Worm (Caenorhabditis elegans): Measurements from ENCODE around the gene appg-1.
A peak's percentile ranks its signal among the peaks of the same experiment; 100 is the strongest.

Gene appg-1

DNA sequence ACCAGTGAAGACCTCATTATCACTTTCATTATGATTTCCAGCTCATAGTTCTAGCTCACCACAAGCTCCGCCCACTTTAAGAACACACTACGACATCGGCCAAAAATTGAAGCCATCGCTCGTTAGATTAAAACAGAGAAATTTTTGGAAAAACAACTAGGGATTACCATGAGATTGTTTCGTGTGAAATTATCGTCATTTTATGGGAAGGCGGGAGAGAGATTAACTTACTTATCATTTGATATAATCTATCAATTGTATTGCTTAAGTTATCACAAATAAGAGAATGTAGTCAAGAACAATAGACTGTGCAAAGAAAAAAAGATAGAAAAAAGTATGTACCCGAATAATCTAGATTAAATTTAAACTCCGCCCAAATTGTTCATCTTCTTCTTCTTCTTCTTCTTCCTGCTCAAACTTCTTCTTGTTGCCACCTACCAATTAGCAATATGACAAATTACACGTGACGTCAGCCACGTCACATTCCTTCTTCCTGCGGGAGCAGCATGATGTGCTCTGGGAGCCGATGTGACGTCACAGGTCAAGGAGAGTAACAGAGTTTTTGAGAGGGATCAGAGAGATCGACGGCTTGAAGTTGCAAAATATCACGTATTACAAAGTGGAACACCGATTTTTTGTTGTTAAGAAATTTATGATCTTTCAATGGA, 25.6 kb upstream of the appg-1 start, which contains the start of gene nep-26 (continued):
- peak; percentile 6 for TF ChIP-seq nhr-11 (tag; optimal IDR thresholded peaks at IDR 0.05)
- TF ChIP-seq ces-1 (GFP tag; optimal IDR thresholded peaks at IDR 0.05) = no peak
- TF ChIP-seq xbp-1 (tag; optimal IDR thresholded peaks at IDR 0.05) = peak; percentile 52
- peak; percentile 41 for TF ChIP-seq lir-3 (tag; optimal IDR thresholded peaks at IDR 0.05; ENCODE audit: poor library complexity)
- TF ChIP-seq unc-130 (tag; optimal IDR thresholded peaks at IDR 0.05) = peak; percentile 64
- no peak for TF ChIP-seq nhr-237 (tag; optimal IDR thresholded peaks at IDR 0.05)
- TF ChIP-seq snu-23 (GFP tag; optimal IDR thresholded peaks at IDR 0.05) = peak; percentile 51
- TF ChIP-seq efl-1 (optimal IDR thresholded peaks at IDR 0.05) = peak in 1 of 2 experiments; percentile 39
- no peak for TF ChIP-seq efl-1 (GFP tag; optimal IDR thresholded peaks at IDR 0.05 in 1 of 2)
- TF ChIP-seq mdl-1 (tag; optimal IDR thresholded peaks at IDR 0.05) = peak in 1 of 2 experiments; percentile 63
- TF ChIP-seq aha-1 (tag; optimal IDR thresholded peaks at IDR 0.05) = no peak
- TF ChIP-seq ceh-88 (GFP tag; IDR thresholded peaks at IDR 0.05) = no peak
- TF ChIP-seq swsn-7 (tag; optimal IDR thresholded peaks at IDR 0.05) = peak; percentile 37

DNA sequence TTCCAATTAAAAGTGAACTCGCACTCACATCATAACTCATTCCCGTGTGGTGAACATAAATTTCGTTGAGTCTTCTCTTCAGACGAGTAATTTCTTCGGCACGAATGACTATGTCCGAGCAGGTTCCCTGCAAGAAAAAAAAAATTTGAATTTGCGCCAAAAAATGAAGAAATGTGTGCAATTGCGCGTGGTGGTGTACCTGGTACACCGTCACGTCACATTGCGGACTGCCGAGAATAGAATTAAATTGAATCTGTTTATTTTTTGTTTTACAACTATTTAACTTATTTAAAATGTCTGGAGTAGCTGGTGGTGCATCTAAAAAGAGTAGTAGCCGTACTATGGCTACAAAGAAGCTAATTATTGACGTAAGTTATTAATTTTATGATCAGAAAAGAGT, 24.9 kb upstream of the appg-1 start, which contains the start of gene mdt-22:
Gene mdt-22 (plus strand): TSS at position 263 of the 400 bp plus-strand sequence.
- TF ChIP-seq hlh-4 (tag; optimal IDR thresholded peaks at IDR 0.05) = no peak
- TF ChIP-seq Y116A8C.19 (tag; optimal IDR thresholded peaks at IDR 0.05; ENCODE audit: borderline replicate concordance) = no peak
- no peak for TF ChIP-seq alr-1 (tag; optimal IDR thresholded peaks at IDR 0.05; ENCODE audit: borderline replicate concordance)
- TF ChIP-seq zag-1 (tag; optimal IDR thresholded peaks at IDR 0.05) = no peak
- no peak for TF ChIP-seq hpl-2 (GFP tag; optimal IDR thresholded peaks at IDR 0.05)
- no peak for TF ChIP-seq fos-1 (tag; optimal IDR thresholded peaks at IDR 0.05)
- TF ChIP-seq ceh-88 (GFP tag; IDR thresholded peaks at IDR 0.05) = no peak
- peak; percentile 77 for TF ChIP-seq nhr-20 (tag; optimal IDR thresholded peaks at IDR 0.05)
- TF ChIP-seq irx-1 (tag; optimal IDR thresholded peaks at IDR 0.05) = peak; percentile 60
- no peak for TF ChIP-seq nhr-84 (tag; optimal IDR thresholded peaks at IDR 0.05)
- peak; percentile 91 for TF ChIP-seq mep-1 (tag; optimal IDR thresholded peaks at IDR 0.05)
- TF ChIP-seq aly-2 (tag; optimal IDR thresholded peaks at IDR 0.05) = peak; percentile 64
- no peak for TF ChIP-seq ceh-63 (GFP tag; optimal IDR thresholded peaks at IDR 0.05)
- TF ChIP-seq C04F5.9 (tag; optimal IDR thresholded peaks at IDR 0.05) = peak; percentile 52
- TF ChIP-seq C34B4.2 (tag; optimal IDR thresholded peaks at IDR 0.05) = no peak
- TF ChIP-seq nhr-90 (tag; optimal IDR thresholded peaks at IDR 0.05; ENCODE audit: poor library complexity) = peak; percentile 69
- TF ChIP-seq unc-86 (tag; optimal IDR thresholded peaks at IDR 0.05) = peak; percentile 71
- TF ChIP-seq sup-37 (GFP tag; optimal IDR thresholded peaks at IDR 0.05) = no peak
- TF ChIP-seq snpc-4 (tag; optimal IDR thresholded peaks at IDR 0.05) = peak; percentile 45
- no peak for TF ChIP-seq elt-2 (tag; optimal IDR thresholded peaks at IDR 0.05)
- peak; percentile 68 for TF ChIP-seq vab-15 (tag; optimal IDR thresholded peaks at IDR 0.05)
- peak; percentile 83 for TF ChIP-seq nhr-71 (tag; optimal IDR thresholded peaks at IDR 0.05)
- peak; percentile 45 for TF ChIP-seq unc-130 (tag; optimal IDR thresholded peaks at IDR 0.05)
- peak; percentile 73 for TF ChIP-seq lir-3 (tag; optimal IDR thresholded peaks at IDR 0.05; ENCODE audit: poor library complexity)
- peak; percentile 84 for TF ChIP-seq snu-23 (GFP tag; optimal IDR thresholded peaks at IDR 0.05)
- TF ChIP-seq ceh-90 (tag; optimal IDR thresholded peaks at IDR 0.05) = peak; percentile 28
- peak; percentile 82 for TF ChIP-seq nhr-85 (tag)
- TF ChIP-seq dsc-1 (tag; optimal IDR thresholded peaks at IDR 0.05) = peak; percentile 65
- no peak for TF ChIP-seq aha-1 (tag; optimal IDR thresholded peaks at IDR 0.05)
- no peak for TF ChIP-seq nhr-28 (tag; optimal IDR thresholded peaks at IDR 0.05)
- TF ChIP-seq ces-1 (GFP tag; optimal IDR thresholded peaks at IDR 0.05) = no peak
- TF ChIP-seq xbp-1 (tag; optimal IDR thresholded peaks at IDR 0.05) = peak; percentile 71
- no peak for TF ChIP-seq hlh-17 (GFP tag; optimal IDR thresholded peaks at IDR 0.05; ENCODE audit: borderline replicate concordance)
- TF ChIP-seq isw-1 (GFP tag; IDR thresholded peaks at IDR 0.05) = peak; percentile 78
- TF ChIP-seq grh-1 (GFP tag; IDR thresholded peaks at IDR 0.05) = peak; percentile 41; the same call in 1 of the 2 replicates
- TF ChIP-seq ceh-8 (GFP tag; optimal IDR thresholded peaks at IDR 0.05) = peak; percentile 35
- peak; percentile 21 for TF ChIP-seq efl-3 (GFP tag; optimal IDR thresholded peaks at IDR 0.05)
- peak; percentile 39 for TF ChIP-seq zip-4 (GFP tag; optimal IDR thresholded peaks at IDR 0.05)
- TF ChIP-seq sox-4 (tag; optimal IDR thresholded peaks at IDR 0.05) = peak; percentile 55
- peak; percentile 73 for TF ChIP-seq fkh-8 (tag; optimal IDR thresholded peaks at IDR 0.05)
- peak; percentile 68 for TF ChIP-seq nhr-77 (tag; optimal IDR thresholded peaks at IDR 0.05)
- peak; percentile 85 for TF ChIP-seq lin-15B (tag; optimal IDR thresholded peaks at IDR 0.05)
- TF ChIP-seq nhr-47 (tag; optimal IDR thresholded peaks at IDR 0.05) = peak; percentile 87
- TF ChIP-seq mdl-1 (tag; optimal IDR thresholded peaks at IDR 0.05) = peak in 1 of 2 experiments; percentile 51

All from whole organism, L1 larva.